Fruit fly (Drosophila melanogaster) whole organism, embryonic: Measurements from ENCODE around the gene zye.

Experiments
- Ada2b ChIP-seq: fragments of 200-800 bp; sonication (Bioruptor generic); IDR thresholded peaks from 2 replicates; pipeline ENCODE4 v1.3.6; 2022; ENCODE audit warnings: missing biosample characterization, missing genetic modification characterization
- CG10147 ChIP-seq: fragments of 200-800 bp; sonication (Bioruptor generic); optimal IDR thresholded peaks from 2 replicates; lab custom pipeline; 2019; ENCODE audit warnings: missing biosample characterization, mild to moderate bottlenecking, missing genetic modification characterization, moderate library complexity
- CG12299 ChIP-seq: fragments of 200-800 bp; sonication (Bioruptor generic); optimal IDR thresholded peaks from 2 replicates; lab custom pipeline; 2018; ENCODE audit warnings: missing biosample characterization, mild to moderate bottlenecking, missing genetic modification characterization
- CG12942 ChIP-seq: fragments of 200-800 bp; sonication (Bioruptor generic); optimal IDR thresholded peaks from 3 replicates; lab custom pipeline; 2016; ENCODE audit warnings: missing biosample characterization, missing genetic modification characterization
- CG13296 ChIP-seq: fragments of 200-800 bp; sonication (Bioruptor generic); optimal IDR thresholded peaks from 3 replicates; lab custom pipeline; 2018; ENCODE audit warnings: missing biosample characterization, mild to moderate bottlenecking, missing genetic modification characterization
- CG14441 ChIP-seq: fragments of 200-800 bp; sonication (Bioruptor generic); IDR thresholded peaks from 2 replicates; pipeline ENCODE4 v1.3.6; 2022; ENCODE audit warnings: missing biosample characterization, missing genetic modification characterization
- CG17912 ChIP-seq: fragments of 200-800 bp; sonication (Bioruptor generic); optimal IDR thresholded peaks from 2 replicates; lab custom pipeline; 2018; ENCODE audit warnings: missing biosample characterization, mild to moderate bottlenecking, missing genetic modification characterization
- CG18476 ChIP-seq: fragments of 200-800 bp; sonication (Bioruptor generic); optimal IDR thresholded peaks from 2 replicates; lab custom pipeline; 2016; ENCODE audit warnings: missing biosample characterization, mild to moderate bottlenecking, missing genetic modification characterization
- CG30403 ChIP-seq: fragments of 200-800 bp; sonication (Bioruptor generic); optimal IDR thresholded peaks from 3 replicates; lab custom pipeline; 2016; ENCODE audit warnings: missing biosample characterization, missing genetic modification characterization
- CG30431 ChIP-seq: fragments of 200-800 bp; sonication (Bioruptor generic); optimal IDR thresholded peaks from 2 replicates; lab custom pipeline; 2017; ENCODE audit warnings: missing biosample characterization, missing genetic modification characterization
- CG3407 ChIP-seq: fragments of 200-800 bp; sonication (Bioruptor generic); optimal IDR thresholded peaks from 2 replicates; lab custom pipeline; 2018; ENCODE audit warnings: missing biosample characterization, mild to moderate bottlenecking, missing genetic modification characterization
- CG42726 ChIP-seq: fragments of 200-800 bp; sonication (Bioruptor generic); IDR thresholded peaks from 2 replicates; pipeline ENCODE4 v1.3.6; 2022; ENCODE audit warnings: missing biosample characterization, missing genetic modification characterization; ENCODE audit not compliant: partially characterized antibody
- CG7963 ChIP-seq: fragments of 200-800 bp; sonication (Bioruptor generic); IDR thresholded peaks from 3 replicates; pipeline ENCODE4 v1.3.6; 2022; ENCODE audit warnings: missing biosample characterization, missing genetic modification characterization; ENCODE audit not compliant: partially characterized antibody
- CkIIα-i1 ChIP-seq: fragments of 200-800 bp; sonication (Bioruptor generic); IDR thresholded peaks from 2 replicates; pipeline ENCODE4 v1.3.6; 2022; ENCODE audit warnings: missing biosample characterization, missing genetic modification characterization
- CoRest ChIP-seq: fragments of 200-800 bp; sonication (Bioruptor generic); optimal IDR thresholded peaks from 3 replicates; lab custom pipeline; 2018; ENCODE audit warnings: missing biosample characterization, mild to moderate bottlenecking, missing genetic modification characterization, moderate library complexity
- Dfd ChIP-seq, 2 experiments: fragments of >200 bp; optimal IDR thresholded peaks; 2 replicates each; lab custom pipeline; 2017; ENCODE audit warnings: missing biosample characterization in 2 of 2, missing genetic modification characterization in 2 of 2
- Dip3 ChIP-seq: fragments of 200-800 bp; sonication (Bioruptor generic); optimal IDR thresholded peaks from 3 replicates; lab custom pipeline; 2016; ENCODE audit warnings: missing biosample characterization, missing genetic modification characterization
- Dp ChIP-seq: fragments of 200-800 bp; sonication (Bioruptor generic); optimal IDR thresholded peaks from 2 replicates; lab custom pipeline; 2018; ENCODE audit warnings: missing biosample characterization, mild to moderate bottlenecking, missing genetic modification characterization, moderate library complexity
- Eip74EF ChIP-seq, 2 experiments: fragments of 200-800 bp in 1 of 2; fragments of >200 bp in 1 of 2; sonication (Bioruptor generic) in 1 of 2; optimal IDR thresholded peaks; 2 replicates each; lab custom pipeline; 2017 to 2019; ENCODE audit warnings: missing biosample characterization in 2 of 2, missing genetic modification characterization in 2 of 2, mild to moderate bottlenecking in 1 of 2, moderate library complexity in 1 of 2
- Myb ChIP-seq: fragments of 200-800 bp; sonication (Bioruptor generic); optimal IDR thresholded peaks from 2 replicates; lab custom pipeline; 2016; ENCODE audit warnings: missing biosample characterization, missing genetic modification characterization
- NFAT ChIP-seq: fragments of 200-800 bp; sonication (Bioruptor generic); IDR thresholded peaks from 2 replicates; pipeline ENCODE4 v1.3.6; 2022; ENCODE audit warnings: missing biosample characterization, missing genetic modification characterization
- Sry-δ ChIP-seq: fragments of 200-800 bp; sonication (Bioruptor generic); optimal IDR thresholded peaks from 2 replicates; lab custom pipeline; 2016; ENCODE audit warnings: missing biosample characterization, missing genetic modification characterization
- Ssrp ChIP-seq: fragments of 200-800 bp; sonication (Bioruptor generic); optimal IDR thresholded peaks from 2 replicates; lab custom pipeline; 2018; ENCODE audit warnings: missing biosample characterization, mild to moderate bottlenecking, missing genetic modification characterization, moderate library complexity
- aop ChIP-seq: fragments of 200-800 bp; sonication (Bioruptor generic); IDR thresholded peaks from 2 replicates; pipeline ENCODE4 v1.3.6; 2022; ENCODE audit warnings: missing biosample characterization, missing genetic modification characterization
- ato ChIP-seq: fragments of 200-800 bp; sonication (Bioruptor generic); IDR thresholded peaks from 2 replicates; pipeline ENCODE4 v1.3.6; 2022; ENCODE audit warnings: missing biosample characterization, missing genetic modification characterization; ENCODE audit not compliant: partially characterized antibody
- cas ChIP-seq: fragments of 200-800 bp; sonication (Bioruptor generic); IDR thresholded peaks from 2 replicates; pipeline ENCODE4 v1.3.6; 2022; ENCODE audit warnings: missing biosample characterization, missing genetic modification characterization
- cg ChIP-seq: fragments of 200-800 bp; sonication (Bioruptor generic); optimal IDR thresholded peaks from 3 replicates; lab custom pipeline; 2019; ENCODE audit warnings: missing biosample characterization, mild to moderate bottlenecking, missing genetic modification characterization, moderate library complexity
- chinmo ChIP-seq: fragments of 200-800 bp; sonication (Bioruptor generic); IDR thresholded peaks from 4 replicates; pipeline ENCODE4 v1.3.6; 2022; ENCODE audit warnings: missing biosample characterization, missing genetic modification characterization; ENCODE audit not compliant: partially characterized antibody
- cwo ChIP-seq: fragments of 200-800 bp; sonication (Bioruptor generic); optimal IDR thresholded peaks from 3 replicates; lab custom pipeline; 2017; ENCODE audit warnings: missing biosample characterization, missing genetic modification characterization, mild to moderate bottlenecking, moderate library complexity, missing genetic modification reagents
- dimm ChIP-seq: fragments of 200-800 bp; sonication (Bioruptor generic); IDR thresholded peaks from 2 replicates; pipeline ENCODE4 v1.3.6; 2022; ENCODE audit warnings: missing biosample characterization, missing genetic modification characterization
- eve ChIP-seq, 2 experiments: fragments of >200 bp; optimal IDR thresholded peaks; 2 replicates each; lab custom pipeline; 2017; ENCODE audit warnings: missing biosample characterization in 2 of 2, missing genetic modification characterization in 2 of 2
- exex ChIP-seq: fragments of 200-800 bp; sonication (Bioruptor generic); optimal IDR thresholded peaks from 4 replicates; lab custom pipeline; 2018; ENCODE audit warnings: missing biosample characterization, mild to moderate bottlenecking, missing genetic modification characterization, moderate library complexity
- eyg ChIP-seq: fragments of 200-800 bp; sonication (Bioruptor generic); optimal IDR thresholded peaks from 3 replicates; lab custom pipeline; 2016; ENCODE audit warnings: missing biosample characterization, missing genetic modification characterization
- fd96Cb ChIP-seq: fragments of 200-800 bp; sonication (Bioruptor generic); optimal IDR thresholded peaks from 2 replicates; lab custom pipeline; 2018; ENCODE audit warnings: missing biosample characterization, mild to moderate bottlenecking, missing genetic modification characterization, moderate library complexity
- fru ChIP-seq: fragments of >200 bp; optimal IDR thresholded peaks from 2 replicates; lab custom pipeline; 2017
- gce ChIP-seq: fragments of 200-800 bp; sonication (Bioruptor generic); IDR thresholded peaks from 3 replicates; pipeline ENCODE4 v1.3.6; 2022; ENCODE audit warnings: missing biosample characterization, missing genetic modification characterization
- lbe ChIP-seq: fragments of 200-800 bp; sonication (Bioruptor generic); optimal IDR thresholded peaks from 2 replicates; lab custom pipeline; 2016; ENCODE audit warnings: missing biosample characterization, mild to moderate bottlenecking, missing genetic modification characterization
- peb ChIP-seq: fragments of 200-800 bp; sonication (Bioruptor generic); IDR thresholded peaks from 2 replicates; pipeline ENCODE4 v1.3.6; 2022; ENCODE audit warnings: missing biosample characterization, missing genetic modification characterization
- pfk ChIP-seq: fragments of 200-800 bp; sonication (Bioruptor generic); optimal IDR thresholded peaks from 2 replicates; lab custom pipeline; 2018; ENCODE audit warnings: missing biosample characterization, mild to moderate bottlenecking, missing genetic modification characterization, moderate library complexity
- pros ChIP-seq: fragments of 200-800 bp; sonication (Bioruptor generic); optimal IDR thresholded peaks from 3 replicates; lab custom pipeline; 2019; ENCODE audit warnings: missing biosample characterization, mild to moderate bottlenecking, missing genetic modification characterization, moderate library complexity
- psq ChIP-seq: fragments of 200-800 bp; sonication (Bioruptor generic); optimal IDR thresholded peaks from 2 replicates; lab custom pipeline; 2017; ENCODE audit warnings: missing biosample characterization, missing genetic modification characterization
- sc ChIP-seq, 3 experiments: fragments of >200 bp in 2 of 3; fragments of 200-800 bp in 1 of 3; sonication (Bioruptor generic) in 1 of 3; optimal IDR thresholded peaks; 2 replicates in 2 of 3; 3 replicates in 1 of 3; lab custom pipeline; 2017; ENCODE audit warnings: mild to moderate bottlenecking in 1 of 3, missing biosample characterization in 1 of 3, missing genetic modification characterization in 1 of 3, missing genetic modification reagents in 1 of 3
- sna ChIP-seq: fragments of 200-800 bp; sonication (Bioruptor generic); IDR thresholded peaks from 2 replicates; pipeline ENCODE4 v1.3.6; 2022; ENCODE audit warnings: missing biosample characterization, missing genetic modification characterization; ENCODE audit not compliant: partially characterized antibody
- stc ChIP-seq: fragments of 200-800 bp; sonication (Bioruptor generic); IDR thresholded peaks from 2 replicates; pipeline ENCODE4 v1.3.6; 2022; ENCODE audit warnings: missing biosample characterization, missing genetic modification characterization
- tna ChIP-seq: fragments of 200-800 bp; sonication (Bioruptor generic); IDR thresholded peaks from 2 replicates; pipeline ENCODE4 v1.3.6; 2022; ENCODE audit warnings: missing biosample characterization, missing genetic modification characterization; ENCODE audit not compliant: partially characterized antibody
- toy ChIP-seq: fragments of 200-800 bp; sonication (Bioruptor generic); IDR thresholded peaks from 2 replicates; pipeline ENCODE4 v1.3.6; 2022; ENCODE audit warnings: missing biosample characterization, missing genetic modification characterization
- twi ChIP-seq: fragments of 200-800 bp; optimal IDR thresholded peaks from 2 replicates; lab custom pipeline; 2019; ENCODE audit warnings: missing biosample characterization, mild to moderate bottlenecking, missing genetic modification characterization, moderate library complexity
- usp ChIP-seq: fragments of >200 bp; optimal IDR thresholded peaks from 2 replicates; lab custom pipeline; 2017; ENCODE audit warnings: missing biosample characterization, missing genetic modification characterization
- zen ChIP-seq: fragments of 200-800 bp; sonication (Bioruptor generic); optimal IDR thresholded peaks from 3 replicates; lab custom pipeline; 2018; ENCODE audit warnings: missing biosample characterization, mild to moderate bottlenecking, missing genetic modification characterization, moderate library complexity

The zye gene

dm6 chr3L:20395257-20395909 lies 18.0 kb upstream of the zye start (continued):
- TF ChIP-seq CG18476 (peak; percentile 31), CG13296 (GFP tag; lab: Kevin White, UChicago) (peak; percentile 44), CG42726 (GFP tag; lab: Robert Waterston, UW) (no peak), NFAT (GFP tag; lab: Robert Waterston, UW) (peak; percentile 29), pros (no peak), CkIIα-i1 (GFP tag; lab: Robert Waterston, UW) (no peak), chinmo (GFP tag; lab: Robert Waterston, UW) (peak; percentile 90; the same call in 3 of the 4 replicates), cwo (GFP tag; lab: Kevin White, UChicago) (peak; percentile 85), Ssrp (tag; lab: Kevin White, UChicago) (no peak), CG10147 (peak; percentile 3), zen (tag; lab: Kevin White, UChicago) (no peak), CG3407 (GFP tag; lab: Kevin White, UChicago) (no peak), Dp (GFP tag; lab: Kevin White, UChicago) (no peak), Ada2b (GFP tag; lab: Robert Waterston, UW) (peak; percentile 31; the same call in 1 of the 2 replicates), CG17912 (no peak), cg (peak; percentile 36), usp (GFP tag; lab: Kevin White, UChicago) (no peak), tna (no peak), psq (GFP tag; lab: Kevin White, UChicago) (no peak), Sry-δ (no peak), aop (GFP tag; lab: Robert Waterston, UW) (no peak; the same call in 1 of the 2 replicates), lbe (GFP tag; lab: Kevin White, UChicago) (no peak), CG12942 (no peak), cas (GFP tag; lab: Robert Waterston, UW) (no peak), Dfd (GFP tag; optimal IDR thresholded peaks at IDR 0.05; lab: Kevin White, UChicago) (no peak), CG7963 (GFP tag; lab: Robert Waterston, UW) (no peak), CG30403 (GFP tag; lab: Kevin White, UChicago) (peak; percentile 63), eyg (GFP tag; lab: Kevin White, UChicago) (peak; percentile 34), fru (no peak), dimm (GFP tag; lab: Robert Waterston, UW) (no peak), Dip3 (peak; percentile 80), fd96Cb (tag; lab: Kevin White, UChicago) (peak; percentile 9), toy (GFP tag; lab: Robert Waterston, UW) (no peak), exex (tag; lab: Kevin White, UChicago) (peak; percentile 71), Eip74EF (GFP tag; optimal IDR thresholded peaks at IDR 0.05; lab: Kevin White, UChicago) (no peak), eve (GFP tag; optimal IDR thresholded peaks at IDR 0.05; lab: Kevin White, UChicago) (no peak), Myb (GFP tag; lab: Kevin White, UChicago) (no peak), CG14441 (GFP tag; lab: Robert Waterston, UW) (peak; percentile 28; the same call in 1 of the 2 replicates), gce (GFP tag; lab: Robert Waterston, UW) (no peak; the same call in 2 of the 3 replicates), sc (optimal IDR thresholded peaks at IDR 0.05; lab: Kevin White, UChicago) (no peak), sc (GFP tag; optimal IDR thresholded peaks at IDR 0.05; lab: Kevin White, UChicago) (no peak), ato (GFP tag; lab: Robert Waterston, UW) (no peak), pfk (GFP tag; lab: Kevin White, UChicago) (peak; percentile 58), CG30431 (GFP tag; lab: Kevin White, UChicago) (no peak), stc (GFP tag; lab: Robert Waterston, UW) (no peak), CoRest (tag; lab: Kevin White, UChicago) (peak; percentile 57), peb (no peak), sna (GFP tag; lab: Robert Waterston, UW) (no peak), twi (tag; lab: Kevin White, UChicago) (no peak), CG12299 (tag; lab: Kevin White, UChicago) (no peak)
